Worm (Caenorhabditis elegans): Measurements from ENCODE around the gene F43G6.7.

F43G6.7 gene

ce11 chrII:11816014-11816413, 5.4 kb downstream of the F43G6.7 start:
- TF ChIP-seq nhr-43 (tag; optimal IDR thresholded peaks at IDR 0.05; ENCODE audit: poor library complexity, severe bottlenecking) (no peak), snpc-4 (tag; optimal IDR thresholded peaks at IDR 0.05) (no peak), pqm-1 (tag; optimal IDR thresholded peaks at IDR 0.05) (no peak), nhr-28 (tag; optimal IDR thresholded peaks at IDR 0.05) (no peak), nhr-11 (tag; optimal IDR thresholded peaks at IDR 0.05) (no peak), ceh-9 (tag; optimal IDR thresholded peaks at IDR 0.05) (no peak), ama-1 (optimal IDR thresholded peaks at IDR 0.05) (no peak), ceh-16 (tag; optimal IDR thresholded peaks at IDR 0.05) (no peak), nhr-67 (tag; optimal IDR thresholded peaks at IDR 0.05) (no peak), skn-1 (tag; optimal IDR thresholded peaks at IDR 0.05) (no peak), hmg-11 (tag; optimal IDR thresholded peaks at IDR 0.05) (no peak), R02D3.7 (tag; optimal IDR thresholded peaks at IDR 0.05) (no peak), nhr-25 (tag; optimal IDR thresholded peaks at IDR 0.05) (no peak), mdl-1 (tag; optimal IDR thresholded peaks at IDR 0.05) (no peak), ztf-11 (tag; optimal IDR thresholded peaks at IDR 0.05) (no peak), fkh-2 (tag; optimal IDR thresholded peaks at IDR 0.05) (no peak), ceh-28 (tag; optimal IDR thresholded peaks at IDR 0.05) (no peak), egl-5 (tag; optimal IDR thresholded peaks at IDR 0.05) (no peak), unc-62 (GFP tag; optimal IDR thresholded peaks at IDR 0.05) (no peak)

ce11 chrII:11816475-11816874, 5.9 kb downstream of the F43G6.7 start, which contains the start of gene pap-3:
pap-3 (minus strand) TSS chrII:11816575.
- TF ChIP-seq lsy-12 (tag; optimal IDR thresholded peaks at IDR 0.05) (no peak), nhr-76 (tag; optimal IDR thresholded peaks at IDR 0.05) (no peak), nhr-67 (tag; optimal IDR thresholded peaks at IDR 0.05) (no peak), jun-1 (tag; optimal IDR thresholded peaks at IDR 0.05) (no peak), lin-39 (tag; optimal IDR thresholded peaks at IDR 0.05) (no peak), fkh-10 (GFP tag; optimal IDR thresholded peaks at IDR 0.05) (no peak), elt-2 (tag; optimal IDR thresholded peaks at IDR 0.05) (no peak), ceh-28 (tag; optimal IDR thresholded peaks at IDR 0.05) (no peak), ZK546.5 (tag; optimal IDR thresholded peaks at IDR 0.05) (no peak), mml-1 (tag; optimal IDR thresholded peaks at IDR 0.05) (no peak), zag-1 (tag; optimal IDR thresholded peaks at IDR 0.05) (no peak), sea-2 (GFP tag; optimal IDR thresholded peaks at IDR 0.05) (no peak), unc-62 (GFP tag; optimal IDR thresholded peaks at IDR 0.05) (no peak), daf-12 (tag; optimal IDR thresholded peaks at IDR 0.05) (no peak), lin-15B (tag; optimal IDR thresholded peaks at IDR 0.05) (no peak), nhr-23 (tag; optimal IDR thresholded peaks at IDR 0.05) (no peak)

- TF ChIP-seq nhr-25 (tag; optimal IDR thresholded peaks at IDR 0.05) (peak; percentile 33), pqm-1 (tag; optimal IDR thresholded peaks at IDR 0.05) (no peak)
Observed at ce11 chrII:11819824-11820223, 9.2 kb downstream of the F43G6.7 start, which contains the start of gene Y6D1A.2. Y6D1A.2 (minus strand) TSS chrII:11819924.

- TF ChIP-seq ztf-11 (tag; optimal IDR thresholded peaks at IDR 0.05) (no peak), pqm-1 (tag; optimal IDR thresholded peaks at IDR 0.05) (no peak), tbx-2 (tag; optimal IDR thresholded peaks at IDR 0.05) (no peak), pha-4 (tag; optimal IDR thresholded peaks at IDR 0.05) (no peak), lsy-12 (tag; optimal IDR thresholded peaks at IDR 0.05) (no peak), eor-1 (tag; optimal IDR thresholded peaks at IDR 0.05) (no peak), ceh-9 (tag; optimal IDR thresholded peaks at IDR 0.05) (no peak), zag-1 (tag; optimal IDR thresholded peaks at IDR 0.05) (no peak), R02D3.7 (tag; optimal IDR thresholded peaks at IDR 0.05) (no peak), daf-12 (tag; optimal IDR thresholded peaks at IDR 0.05) (no peak), ZK546.5 (tag; optimal IDR thresholded peaks at IDR 0.05) (no peak), ceh-82 (tag; optimal IDR thresholded peaks at IDR 0.05) (no peak), nhr-23 (tag; optimal IDR thresholded peaks at IDR 0.05) (no peak), ama-1 (optimal IDR thresholded peaks at IDR 0.05) (no peak), nhr-237 (tag; optimal IDR thresholded peaks at IDR 0.05) (no peak), ceh-16 (tag; optimal IDR thresholded peaks at IDR 0.05) (no peak), jun-1 (tag; optimal IDR thresholded peaks at IDR 0.05) (no peak), nhr-76 (tag; optimal IDR thresholded peaks at IDR 0.05) (no peak), fkh-2 (tag; optimal IDR thresholded peaks at IDR 0.05) (no peak), lin-15B (tag; optimal IDR thresholded peaks at IDR 0.05) (no peak)
Observed at ce11 chrII:11823566-11824308, 13.1 kb downstream of the F43G6.7 start, which contains the start of gene Y6D1A.1. Y6D1A.1 (minus strand) TSS chrII:11823616.

Data from whole organism, L3 larva.